Worm (Caenorhabditis elegans): ENCODE data around the gene grl-21.
A peak's percentile ranks its signal among the peaks of the same experiment; 100 is the strongest.

grl-21 gene

ce11 chrIV:10737011-10737553, at the start of gene grl-21:
TSS of gene grl-21 (plus strand) at chrIV:10737474.
- TF ChIP-seq swsn-7 (tag; optimal IDR thresholded peaks at IDR 0.05) (no peak), nhr-85 (tag) (no peak), nhr-28 (tag; optimal IDR thresholded peaks at IDR 0.05) (no peak), ceh-8 (GFP tag; optimal IDR thresholded peaks at IDR 0.05) (no peak), xbp-1 (tag; optimal IDR thresholded peaks at IDR 0.05) (no peak), efl-3 (GFP tag; optimal IDR thresholded peaks at IDR 0.05) (no peak), efl-1 (optimal IDR thresholded peaks at IDR 0.05) (no peak), efl-1 (GFP tag; optimal IDR thresholded peaks at IDR 0.05 in 1 of 2) (no peak), nhr-90 (tag; optimal IDR thresholded peaks at IDR 0.05; ENCODE audit: poor library complexity) (no peak), elt-3 (tag; optimal IDR thresholded peaks at IDR 0.05) (no peak), sup-37 (GFP tag; optimal IDR thresholded peaks at IDR 0.05) (no peak), isw-1 (GFP tag; IDR thresholded peaks at IDR 0.05) (no peak), nhr-47 (tag; optimal IDR thresholded peaks at IDR 0.05) (no peak), fkh-4 (tag; optimal IDR thresholded peaks at IDR 0.05; ENCODE audit: borderline replicate concordance) (no peak), ceh-90 (tag; optimal IDR thresholded peaks at IDR 0.05) (no peak), lin-14 (GFP tag; optimal IDR thresholded peaks at IDR 0.05) (no peak), ceh-82 (tag; optimal IDR thresholded peaks at IDR 0.05) (no peak), lir-3 (tag; optimal IDR thresholded peaks at IDR 0.05; ENCODE audit: poor library complexity) (no peak), tbx-2 (tag; optimal IDR thresholded peaks at IDR 0.05) (no peak)

ce11 chrIV:10688972-10689567, 48.2 kb upstream of the grl-21 start, which contains the start of gene R102.3:
TSS of gene R102.3 (plus strand) at chrIV:10689517.
- peak; percentile 22 for TF ChIP-seq sox-4 (tag; optimal IDR thresholded peaks at IDR 0.05)
- TF ChIP-seq nhr-47 (tag; optimal IDR thresholded peaks at IDR 0.05), result peak; percentile 41
- no peak for TF ChIP-seq alr-1 (tag; optimal IDR thresholded peaks at IDR 0.05; ENCODE audit: borderline replicate concordance)
- TF ChIP-seq fkh-8 (tag; optimal IDR thresholded peaks at IDR 0.05), result peak; percentile 73
- no peak for TF ChIP-seq ceh-82 (tag; optimal IDR thresholded peaks at IDR 0.05)
- TF ChIP-seq ztf-11 (tag; optimal IDR thresholded peaks at IDR 0.05), result no peak
- no peak for TF ChIP-seq nhr-11 (tag; optimal IDR thresholded peaks at IDR 0.05)
- TF ChIP-seq nhr-85 (tag), result no peak
- TF ChIP-seq aly-2 (tag; optimal IDR thresholded peaks at IDR 0.05), result no peak
- TF ChIP-seq nhr-71 (tag; optimal IDR thresholded peaks at IDR 0.05), result peak; percentile 59

ce11 chrIV:10690139-10690538, 47.1 kb upstream of the grl-21 start, which contains the start of gene R102.8:
TSS of gene R102.8 (minus strand) at chrIV:10690239.
- TF ChIP-seq ets-5 (GFP tag; IDR thresholded peaks at IDR 0.05) (no peak), efl-3 (GFP tag; optimal IDR thresholded peaks at IDR 0.05) (no peak), ceh-88 (GFP tag; IDR thresholded peaks at IDR 0.05) (no peak), blmp-1 (tag; optimal IDR thresholded peaks at IDR 0.05) (no peak), mep-1 (tag; optimal IDR thresholded peaks at IDR 0.05) (no peak), zip-4 (GFP tag; optimal IDR thresholded peaks at IDR 0.05) (no peak), fkh-8 (tag; optimal IDR thresholded peaks at IDR 0.05) (no peak), hlh-4 (tag; optimal IDR thresholded peaks at IDR 0.05) (no peak), dpl-1 (GFP tag; optimal IDR thresholded peaks at IDR 0.05) (no peak), unc-62 (GFP tag; optimal IDR thresholded peaks at IDR 0.05) (no peak), ceh-8 (GFP tag; optimal IDR thresholded peaks at IDR 0.05) (no peak), snu-23 (GFP tag; optimal IDR thresholded peaks at IDR 0.05) (no peak), nhr-85 (tag) (no peak), unc-30 (tag; optimal IDR thresholded peaks at IDR 0.05) (no peak), nhr-84 (tag; optimal IDR thresholded peaks at IDR 0.05) (no peak), irx-1 (tag; optimal IDR thresholded peaks at IDR 0.05) (no peak)

All from whole organism, L1 larva.